Worm (Caenorhabditis elegans): Measurements from ENCODE around the gene moc-3.

- TF ChIP-seq snpc-4 (tag; optimal IDR thresholded peaks at IDR 0.05) (no peak), ceh-82 (tag; optimal IDR thresholded peaks at IDR 0.05) (no peak), ztf-4 (tag; optimal IDR thresholded peaks at IDR 0.05) (no peak)
These were observed 26.8 kb downstream of the moc-3 start, which contains the start of gene B0218.5 for ce11 chrIV:8157161-8157560.
